Worm (Caenorhabditis elegans) whole organism, L2 larva: ENCODE results near the gene srab-16.

Experiments used
- C34F6.9 ChIP-seq: fragments of 150-350 bp; optimal IDR thresholded peaks from 2 replicates; lab custom pipeline; 2014; ENCODE audit warnings: missing biosample characterization, missing genetic modification characterization
- F13H6.1 ChIP-seq: sonication (generic microtip); optimal IDR thresholded peaks from 2 replicates; lab custom pipeline; 2016; ENCODE audit warnings: missing genetic modification characterization, missing compliant biosample characterization
- R02D3.7 ChIP-seq: fragments of 150-350 bp; optimal IDR thresholded peaks from 2 replicates; lab custom pipeline; 2014; ENCODE audit warnings: missing biosample characterization, missing genetic modification characterization
- Y55F3AM.14 ChIP-seq: fragments of 200-800 bp; sonication (Bioruptor generic); optimal IDR thresholded peaks from 2 replicates; lab custom pipeline; 2018; ENCODE audit warnings: mild to moderate bottlenecking, missing genetic modification characterization, missing compliant biosample characterization
- ZK546.5 ChIP-seq: sonication (generic microtip); optimal IDR thresholded peaks from 2 replicates; lab custom pipeline; 2017; ENCODE audit warnings: missing biosample characterization, missing genetic modification characterization
- alr-1 ChIP-seq: fragments of 150-350 bp; optimal IDR thresholded peaks from 2 replicates; lab custom pipeline; 2014; ENCODE audit warnings: missing biosample characterization, missing genetic modification characterization
- aly-2 ChIP-seq: fragments of 150-350 bp; optimal IDR thresholded peaks from 2 replicates; lab custom pipeline; 2014; ENCODE audit warnings: missing biosample characterization, missing genetic modification characterization
- ama-1 ChIP-seq: fragments of 150-350 bp; optimal IDR thresholded peaks from 2 replicates; lab custom pipeline; 2018; ENCODE audit warnings: inconsistent platforms
- blmp-1 ChIP-seq: sonication (generic microtip); optimal IDR thresholded peaks from 2 replicates; lab custom pipeline; 2017; ENCODE audit warnings: missing genetic modification characterization, mild to moderate bottlenecking, missing compliant biosample characterization, antibody characterized with exemption, moderate library complexity; ENCODE audit not compliant: insufficient read depth
- ceh-16 ChIP-seq: fragments of 150-350 bp; optimal IDR thresholded peaks from 2 replicates; lab custom pipeline; 2014; ENCODE audit warnings: missing biosample characterization, missing genetic modification characterization
- ceh-82 ChIP-seq: fragments of 150-350 bp; optimal IDR thresholded peaks from 2 replicates; lab custom pipeline; 2014; ENCODE audit warnings: missing biosample characterization, missing genetic modification characterization
- crh-2 ChIP-seq: sonication (generic microtip); optimal IDR thresholded peaks from 2 replicates; lab custom pipeline; 2017; ENCODE audit warnings: missing biosample characterization, missing genetic modification characterization
- dmd-4 ChIP-seq: sonication (generic microtip); optimal IDR thresholded peaks from 2 replicates; lab custom pipeline; 2017; ENCODE audit warnings: missing biosample characterization, missing genetic modification characterization
- egl-27 ChIP-seq: sonication (generic microtip); optimal IDR thresholded peaks from 3 replicates; lab custom pipeline; 2017; ENCODE audit warnings: missing biosample characterization, missing genetic modification reagents, missing genetic modification characterization
- elt-1 ChIP-seq: fragments of 150-350 bp; optimal IDR thresholded peaks from 2 replicates; lab custom pipeline; 2014; ENCODE audit warnings: missing biosample characterization, missing genetic modification characterization
- elt-3 ChIP-seq: sonication (generic microtip); optimal IDR thresholded peaks from 2 replicates; lab custom pipeline; 2017; ENCODE audit warnings: missing biosample characterization, missing genetic modification characterization
- fos-1 ChIP-seq: fragments of 150-350 bp; optimal IDR thresholded peaks from 2 replicates; lab custom pipeline; 2014; ENCODE audit warnings: missing biosample characterization, missing genetic modification characterization
- gmeb-1 ChIP-seq: fragments of 150-350 bp; optimal IDR thresholded peaks from 2 replicates; lab custom pipeline; 2014; ENCODE audit warnings: missing biosample characterization, missing genetic modification characterization
- lin-11 ChIP-seq: fragments of 150-350 bp; sonication (generic microtip); optimal IDR thresholded peaks from 2 replicates; lab custom pipeline; 2014; ENCODE audit warnings: missing biosample characterization, missing genetic modification characterization, inconsistent platforms, mixed read lengths
- lin-13 ChIP-seq: fragments of 150-350 bp; optimal IDR thresholded peaks from 2 replicates; lab custom pipeline; 2014; ENCODE audit warnings: missing biosample characterization, missing genetic modification reagents, missing genetic modification characterization
- lin-39 ChIP-seq: fragments of 150-350 bp; optimal IDR thresholded peaks from 2 replicates; lab custom pipeline; 2014; ENCODE audit warnings: missing biosample characterization, missing genetic modification reagents, missing genetic modification characterization
- lsy-2 ChIP-seq, 2 experiments: fragments of 150-350 bp in 1 of 2; sonication (generic microtip) in 1 of 2; optimal IDR thresholded peaks; 2 replicates each; lab custom pipeline; 2014 to 2017; ENCODE audit warnings: missing biosample characterization in 2 of 2, missing genetic modification characterization in 2 of 2
- mab-5 ChIP-seq: fragments of 150-350 bp; optimal IDR thresholded peaks from 2 replicates; lab custom pipeline; 2014; ENCODE audit warnings: missing biosample characterization, missing genetic modification characterization
- mbf-1 ChIP-seq: sonication (generic microtip); optimal IDR thresholded peaks from 2 replicates; lab custom pipeline; 2017; ENCODE audit warnings: missing biosample characterization, missing genetic modification characterization
- mdl-1 ChIP-seq, 2 experiments: fragments of 150-350 bp in 1 of 2; sonication (generic microtip) in 1 of 2; optimal IDR thresholded peaks; 2 replicates each; lab custom pipeline; 2017; ENCODE audit warnings: missing biosample characterization in 2 of 2, missing genetic modification characterization in 2 of 2
- nhr-10 ChIP-seq: sonication (generic microtip); optimal IDR thresholded peaks from 2 replicates; lab custom pipeline; 2017; ENCODE audit warnings: missing biosample characterization, missing genetic modification characterization
- nhr-11 ChIP-seq: fragments of 150-350 bp; optimal IDR thresholded peaks from 2 replicates; lab custom pipeline; 2014; ENCODE audit warnings: missing biosample characterization, missing genetic modification characterization
- nhr-12 ChIP-seq: fragments of 150-350 bp; optimal IDR thresholded peaks from 2 replicates; lab custom pipeline; 2014; ENCODE audit warnings: missing biosample characterization, missing genetic modification characterization
- nhr-129 ChIP-seq: fragments of 150-350 bp; optimal IDR thresholded peaks from 2 replicates; lab custom pipeline; 2014; ENCODE audit warnings: missing biosample characterization, missing genetic modification characterization
- nhr-21 ChIP-seq: fragments of 150-350 bp; optimal IDR thresholded peaks from 2 replicates; lab custom pipeline; 2014; ENCODE audit warnings: missing biosample characterization, missing genetic modification characterization
- nhr-23 ChIP-seq: fragments of 150-350 bp; optimal IDR thresholded peaks from 2 replicates; lab custom pipeline; 2014; ENCODE audit warnings: missing biosample characterization, missing genetic modification reagents, missing genetic modification characterization
- nhr-237 ChIP-seq: fragments of 150-350 bp; optimal IDR thresholded peaks from 2 replicates; lab custom pipeline; 2014; ENCODE audit warnings: missing biosample characterization, missing genetic modification characterization
- nhr-25 ChIP-seq: fragments of 150-350 bp; sonication (generic microtip); optimal IDR thresholded peaks from 3 replicates; lab custom pipeline; 2014; ENCODE audit warnings: missing biosample characterization, missing genetic modification characterization
- nhr-6 ChIP-seq: fragments of 150-350 bp; optimal IDR thresholded peaks from 2 replicates; lab custom pipeline; 2014; ENCODE audit warnings: missing biosample characterization, missing genetic modification characterization
- nhr-77 ChIP-seq: fragments of 150-350 bp; optimal IDR thresholded peaks from 2 replicates; lab custom pipeline; 2014; ENCODE audit warnings: missing biosample characterization, missing genetic modification characterization
- peb-1 ChIP-seq: fragments of 150-350 bp; optimal IDR thresholded peaks from 2 replicates; lab custom pipeline; 2014; ENCODE audit warnings: missing biosample characterization, missing genetic modification characterization
- sem-4 ChIP-seq: fragments of 150-350 bp; optimal IDR thresholded peaks from 2 replicates; lab custom pipeline; 2014; ENCODE audit warnings: missing biosample characterization, missing genetic modification reagents, missing genetic modification characterization
- skn-1 ChIP-seq: sonication (generic microtip); optimal IDR thresholded peaks from 2 replicates; lab custom pipeline; 2017; ENCODE audit warnings: missing biosample characterization, missing genetic modification characterization
- sma-3 ChIP-seq: sonication (generic microtip); optimal IDR thresholded peaks from 2 replicates; lab custom pipeline; 2016; ENCODE audit warnings: missing genetic modification reagents, missing genetic modification characterization, missing compliant biosample characterization
- sma-9 ChIP-seq, 2 experiments: fragments of 150-350 bp in 1 of 2; sonication (generic microtip) in 1 of 2; optimal IDR thresholded peaks; 2 replicates each; lab custom pipeline; 2014 to 2016; ENCODE audit warnings: missing genetic modification characterization in 2 of 2, mild to moderate bottlenecking in 1 of 2, missing biosample characterization in 1 of 2, missing compliant biosample characterization in 1 of 2, missing genetic modification reagents in 1 of 2, moderate library complexity in 1 of 2
- snpc-4 ChIP-seq: fragments of 150-350 bp; optimal IDR thresholded peaks from 2 replicates; lab custom pipeline; 2014; ENCODE audit warnings: missing biosample characterization, missing genetic modification characterization
- unc-39 ChIP-seq: fragments of 150-350 bp; optimal IDR thresholded peaks from 2 replicates; lab custom pipeline; 2014; ENCODE audit warnings: missing biosample characterization, missing genetic modification characterization
- unc-55 ChIP-seq: fragments of 150-350 bp; sonication (generic microtip); optimal IDR thresholded peaks from 3 replicates; lab custom pipeline; 2014; ENCODE audit warnings: missing biosample characterization, missing genetic modification reagents, missing genetic modification characterization
- unc-62 ChIP-seq: fragments of 150-350 bp; optimal IDR thresholded peaks from 2 replicates; lab custom pipeline; 2014; ENCODE audit warnings: missing biosample characterization, missing genetic modification reagents, missing genetic modification characterization
- zag-1 ChIP-seq: fragments of 150-350 bp; optimal IDR thresholded peaks from 2 replicates; lab custom pipeline; 2014; ENCODE audit warnings: missing biosample characterization, missing genetic modification characterization
- ztf-1 ChIP-seq: fragments of 200-800 bp; sonication (Bioruptor generic); conservative IDR thresholded peaks from 2 replicates; pipeline ENCODE4 v1.3.6; 2022; ENCODE audit warnings: missing genetic modification characterization, missing compliant biosample characterization
- ztf-11 ChIP-seq: sonication (generic microtip); optimal IDR thresholded peaks from 2 replicates; lab custom pipeline; 2017; ENCODE audit warnings: missing biosample characterization, missing genetic modification characterization
- ztf-4 ChIP-seq: fragments of 150-350 bp; optimal IDR thresholded peaks from 2 replicates; lab custom pipeline; 2014; ENCODE audit warnings: missing biosample characterization, missing genetic modification characterization

Gene srab-16

DNA sequence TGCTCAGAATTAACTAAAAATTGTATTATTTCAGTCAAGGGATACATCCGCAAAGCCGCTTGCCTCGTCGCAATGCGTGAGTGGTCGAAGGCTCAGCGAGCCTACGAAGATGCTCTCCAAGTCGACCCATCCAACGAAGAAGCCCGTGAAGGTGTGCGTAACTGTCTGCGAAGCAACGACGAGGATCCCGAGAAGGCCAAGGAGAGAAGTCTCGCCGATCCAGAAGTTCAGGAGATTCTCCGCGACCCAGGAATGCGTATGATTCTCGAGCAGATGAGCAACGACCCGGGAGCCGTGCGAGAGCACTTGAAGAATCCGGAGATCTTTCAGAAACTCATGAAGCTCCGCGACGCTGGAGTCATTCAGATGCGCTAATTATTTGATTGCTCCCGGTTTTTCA is 8.2 kb upstream of the srab-16 start:
- TF ChIP-seq Y55F3AM.14 (GFP tag; lab: Kevin White, UChicago) (no peak), nhr-21 (tag; lab: Kevin White, UChicago) (no peak), unc-55 (GFP tag; lab: Kevin White, UChicago) (no peak), sma-9 (GFP tag; optimal IDR thresholded peaks at IDR 0.05; lab: Kevin White, UChicago) (no peak), sma-9 (tag; optimal IDR thresholded peaks at IDR 0.05; lab: Kevin White, UChicago) (no peak), dmd-4 (no peak), gmeb-1 (no peak), nhr-6 (tag; lab: Kevin White, UChicago) (no peak), lin-11 (no peak), lin-39 (tag; lab: Kevin White, UChicago) (no peak), lsy-2 (tag; optimal IDR thresholded peaks at IDR 0.05; lab: Kevin White, UChicago) (no peak), ZK546.5 (tag; lab: Kevin White, UChicago) (no peak), nhr-23 (tag; lab: Kevin White, UChicago) (no peak), R02D3.7 (tag; lab: Kevin White, UChicago) (no peak), aly-2 (no peak), elt-3 (tag; lab: Kevin White, UChicago) (no peak), sem-4 (no peak), nhr-12 (tag; lab: Kevin White, UChicago) (no peak)
- TF ChIP-seq, all 48 proteins: peak for 0

DNA sequence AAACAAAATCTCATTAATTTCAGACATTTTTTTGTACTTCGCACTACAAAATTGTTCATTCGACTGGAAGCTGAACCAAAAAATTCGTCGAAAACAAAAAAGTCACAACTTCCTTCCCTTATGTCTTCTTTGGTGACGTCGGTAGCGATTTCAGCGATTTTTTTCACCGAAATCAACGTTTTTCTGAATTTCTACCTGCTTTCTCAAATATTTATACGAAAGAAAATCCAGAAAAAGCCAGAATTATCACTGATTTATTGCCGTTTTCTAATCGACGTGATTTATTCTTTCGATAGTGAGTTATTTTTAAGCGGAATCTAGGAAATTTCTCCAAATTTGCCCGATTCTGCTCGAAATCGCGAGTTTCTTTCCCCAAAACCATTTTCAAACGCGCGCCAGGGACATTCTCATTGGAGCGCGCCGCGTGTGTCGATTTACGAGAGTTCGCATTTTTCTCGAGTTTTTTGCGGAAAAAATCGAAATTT is 7.6 kb upstream of the srab-16 start, which contains the start of gene srbc-58:
srbc-58 (plus strand) TSS at position 121 of the 485 bp plus-strand sequence.
- TF ChIP-seq ztf-11 (tag; lab: Kevin White, UChicago) (no peak), ztf-4 (tag; lab: Kevin White, UChicago) (peak; percentile 41), sem-4 (no peak), unc-55 (GFP tag; lab: Kevin White, UChicago) (peak; percentile 34), zag-1 (no peak), ZK546.5 (tag; lab: Kevin White, UChicago) (no peak), C34F6.9 (tag; lab: Kevin White, UChicago) (peak; percentile 29), Y55F3AM.14 (GFP tag; lab: Kevin White, UChicago) (no peak), lin-13 (GFP tag; lab: Kevin White, UChicago) (peak; percentile 9), nhr-23 (tag; lab: Kevin White, UChicago) (no peak), elt-1 (tag; lab: Kevin White, UChicago) (no peak), sma-3 (GFP tag; lab: Kevin White, UChicago) (no peak), F13H6.1 (tag; lab: Kevin White, UChicago) (peak; percentile 3), R02D3.7 (tag; lab: Kevin White, UChicago) (no peak), gmeb-1 (peak; percentile 23), mdl-1 (tag; optimal IDR thresholded peaks at IDR 0.05; lab: Kevin White, UChicago) (no peak), ztf-1 (no peak), mab-5 (tag; lab: Kevin White, UChicago) (no peak), lsy-2 (tag; optimal IDR thresholded peaks at IDR 0.05; lab: Kevin White, UChicago) (peak in 1 of 2 experiments; percentile 13), nhr-21 (tag; lab: Kevin White, UChicago) (no peak), egl-27 (no peak), elt-3 (tag; lab: Kevin White, UChicago) (no peak), nhr-129 (tag; lab: Kevin White, UChicago) (peak; percentile 16), snpc-4 (no peak), lin-11 (no peak), nhr-77 (no peak), crh-2 (tag; lab: Kevin White, UChicago) (peak; percentile 27), blmp-1 (tag; lab: Kevin White, UChicago) (no peak), ceh-82 (no peak), peb-1 (tag; lab: Kevin White, UChicago) (no peak), alr-1 (tag; lab: Kevin White, UChicago) (no peak), sma-9 (GFP tag; optimal IDR thresholded peaks at IDR 0.05; lab: Kevin White, UChicago) (no peak), sma-9 (tag; optimal IDR thresholded peaks at IDR 0.05; lab: Kevin White, UChicago) (no peak), nhr-12 (tag; lab: Kevin White, UChicago) (no peak), nhr-25 (no peak), dmd-4 (no peak), nhr-11 (no peak), mbf-1 (tag; lab: Kevin White, UChicago) (no peak), unc-39 (tag; lab: Kevin White, UChicago) (no peak), skn-1 (tag; lab: Kevin White, UChicago) (no peak), fos-1 (tag; lab: Kevin White, UChicago) (no peak), ceh-16 (tag; lab: Kevin White, UChicago) (no peak), ama-1 (lab: Kevin White, UChicago) (peak; percentile 70), unc-62 (no peak), lin-39 (tag; lab: Kevin White, UChicago) (no peak), aly-2 (no peak), nhr-10 (no peak), nhr-237 (tag; lab: Kevin White, UChicago) (no peak), nhr-6 (tag; lab: Kevin White, UChicago) (no peak)
